Fruit fly (Drosophila melanogaster): ENCODE measurements around the gene Fpgs2.

DNA sequence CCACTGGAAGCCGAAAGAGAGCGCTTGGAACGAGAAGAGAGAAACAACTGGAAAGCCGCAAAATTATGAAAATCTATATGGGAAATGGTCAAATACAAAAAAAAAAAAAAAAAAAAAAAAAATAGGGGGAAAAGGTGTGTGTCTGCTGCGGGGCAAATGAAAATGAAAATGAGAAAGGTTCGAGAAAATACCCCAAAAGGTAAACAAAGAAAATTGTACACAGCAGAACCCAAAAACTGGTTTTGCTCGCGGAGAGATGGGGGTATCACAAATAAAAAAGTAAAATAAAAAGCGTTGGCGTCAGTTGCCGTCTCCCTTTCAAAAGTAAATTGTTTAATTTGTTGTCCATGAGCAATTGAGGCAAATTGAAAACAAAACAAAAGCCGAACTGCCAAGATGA, 25.9 kb downstream of the Fpgs2 start:
- TF ChIP-seq CTCF (optimal IDR thresholded peaks at IDR 0.05) (no peak), CG8478 (optimal IDR thresholded peaks at IDR 0.05) (no peak)

Measured in S2 (cell line).